Comparison of ENCODE assay signal across 2 fruit fly cellular contexts in genomic region chr3R:14577803-14578493, dm6.
A peak's percentile ranks its signal among the peaks of the same experiment; 100 is the strongest.
TF ChIP-seq lines count a peak whose summit lies in the region.

No protein-coding gene starts in this region.

TF ChIP-seq in whole organism, embryonic, 481 proteins besides CTCF, POLR2A, EP300 and RAD21 (continued from another document):
- TF ChIP-seq fru (optimal IDR thresholded peaks at IDR 0.05; lab: Kevin White, UChicago), result no peak
- peak; percentile 30 for TF ChIP-seq Blimp-1 (GFP tag; optimal IDR thresholded peaks at IDR 0.05; lab: Kevin White, UChicago)
- TF ChIP-seq unpg (GFP tag; optimal IDR thresholded peaks at IDR 0.05; lab: Kevin White, UChicago), result peak; percentile 39
- peak; percentile 18 for TF ChIP-seq odd (GFP tag; optimal IDR thresholded peaks at IDR 0.05; lab: Kevin White, UChicago)
- peak; percentile 51 for TF ChIP-seq phol (tag; optimal IDR thresholded peaks at IDR 0.05; lab: Kevin White, UChicago)
- peak; percentile 44 for TF ChIP-seq CG18262 (tag; optimal IDR thresholded peaks at IDR 0.05; lab: Kevin White, UChicago)
- 0 out of 2 replicates have a peak, but pooled peaks have one; percentile 27 for TF ChIP-seq CG32772 (GFP tag; IDR thresholded peaks at IDR 0.05; lab: Robert Waterston, UW)
- peak; percentile 39; the same call in 1 of the 2 replicates for TF ChIP-seq CG6689 (GFP tag; IDR thresholded peaks at IDR 0.05; lab: Robert Waterston, UW)
- TF ChIP-seq ATbp (GFP tag; optimal IDR thresholded peaks at IDR 0.05; lab: Kevin White, UChicago), result peak; percentile 22
- TF ChIP-seq CG3847 (GFP tag; IDR thresholded peaks at IDR 0.05; lab: Robert Waterston, UW), result 0 out of 2 replicates have a peak, but pooled peaks have one; percentile 6
- no peak for TF ChIP-seq CG32767 (GFP tag; IDR thresholded peaks at IDR 0.05; lab: Robert Waterston, UW)
- 0 out of 3 replicates have a peak, but pooled peaks have one; percentile 26 for TF ChIP-seq ci (GFP tag; IDR thresholded peaks at IDR 0.05; lab: Robert Waterston, UW)
- TF ChIP-seq jigr1 (GFP tag; IDR thresholded peaks at IDR 0.05; lab: Robert Waterston, UW), result 0 out of 3 replicates have a peak, but pooled peaks have one; percentile 42
- TF ChIP-seq CG13775 (GFP tag; optimal IDR thresholded peaks at IDR 0.05; lab: Kevin White, UChicago), result no peak
- no peak for TF ChIP-seq gt (GFP tag; IDR thresholded peaks at IDR 0.05; lab: Robert Waterston, UW)
- 0 out of 3 replicates have a peak, but pooled peaks have one; percentile 17 for TF ChIP-seq tgo (GFP tag; IDR thresholded peaks at IDR 0.05; lab: Robert Waterston, UW)
- peak; percentile 41 for TF ChIP-seq CoRest (tag; optimal IDR thresholded peaks at IDR 0.05; lab: Kevin White, UChicago)
- peak; percentile 14 for TF ChIP-seq CG10979 (tag; optimal IDR thresholded peaks at IDR 0.05; lab: Kevin White, UChicago)
- no peak for TF ChIP-seq ham (GFP tag; IDR thresholded peaks at IDR 0.05; lab: Robert Waterston, UW)
- TF ChIP-seq CG7839 (tag; optimal IDR thresholded peaks at IDR 0.05; lab: Kevin White, UChicago), result peak; percentile 30
- TF ChIP-seq CG17802 (tag; optimal IDR thresholded peaks at IDR 0.05; lab: Kevin White, UChicago), result no peak
- TF ChIP-seq CG4360 (GFP tag; IDR thresholded peaks at IDR 0.05; lab: Robert Waterston, UW), result no peak
- TF ChIP-seq Eip74EF (GFP tag; optimal IDR thresholded peaks at IDR 0.05; lab: Kevin White, UChicago), result peak in 1 of 2 experiments; percentile 18
- no peak for TF ChIP-seq kay (GFP tag; optimal IDR thresholded peaks at IDR 0.05; lab: Kevin White, UChicago)
- peak; percentile 46 for TF ChIP-seq nmo (GFP tag; optimal IDR thresholded peaks at IDR 0.05; lab: Kevin White, UChicago)
- TF ChIP-seq vnd (GFP tag; IDR thresholded peaks at IDR 0.05; lab: Robert Waterston, UW; ENCODE audit: partially characterized antibody), result no peak
- no peak for TF ChIP-seq CG14860 (GFP tag; IDR thresholded peaks at IDR 0.05; lab: Robert Waterston, UW; ENCODE audit: partially characterized antibody)
- TF ChIP-seq mld (GFP tag; IDR thresholded peaks at IDR 0.05; lab: Robert Waterston, UW; ENCODE audit: partially characterized antibody), result 0 out of 3 replicates have a peak, but pooled peaks have one; percentile 34
- no peak for TF ChIP-seq Sin3A (optimal IDR thresholded peaks at IDR 0.05; lab: Kevin White, UChicago)
- peak; percentile 44 for TF ChIP-seq grau (tag; optimal IDR thresholded peaks at IDR 0.05; lab: Kevin White, UChicago)
- peak; percentile 18 for TF ChIP-seq gcm (GFP tag; optimal IDR thresholded peaks at IDR 0.05; lab: Kevin White, UChicago)
- no peak for TF ChIP-seq aop (GFP tag; IDR thresholded peaks at IDR 0.05; lab: Robert Waterston, UW)
- TF ChIP-seq dysf (GFP tag; IDR thresholded peaks at IDR 0.05; lab: Robert Waterston, UW), result 0 out of 3 replicates have a peak, but pooled peaks have one; percentile 31
- peak; percentile 45 for TF ChIP-seq CG11504 (tag; optimal IDR thresholded peaks at IDR 0.05; lab: Kevin White, UChicago)
- no peak for TF ChIP-seq CG16863 (GFP tag; optimal IDR thresholded peaks at IDR 0.05; lab: Kevin White, UChicago)
- TF ChIP-seq CG16779 (GFP tag; IDR thresholded peaks at IDR 0.05; lab: Robert Waterston, UW), result no peak
- peak; percentile 41 for TF ChIP-seq CG17359 (tag; optimal IDR thresholded peaks at IDR 0.05; lab: Kevin White, UChicago)
- TF ChIP-seq CG2712 (tag; optimal IDR thresholded peaks at IDR 0.05; lab: Kevin White, UChicago), result peak; percentile 41
- peak in 1 of 2 experiments; percentile 54 for TF ChIP-seq Dfd (GFP tag; optimal IDR thresholded peaks at IDR 0.05; lab: Kevin White, UChicago)
- TF ChIP-seq toy (GFP tag; IDR thresholded peaks at IDR 0.05; lab: Robert Waterston, UW), result no peak
- TF ChIP-seq CG12391 (tag; optimal IDR thresholded peaks at IDR 0.05; lab: Kevin White, UChicago), result peak; percentile 37
- TF ChIP-seq CG31441 (GFP tag; IDR thresholded peaks at IDR 0.05; lab: Robert Waterston, UW), result peak; percentile 46; the same call in 1 of the 2 replicates
- TF ChIP-seq Ssrp (tag; optimal IDR thresholded peaks at IDR 0.05; lab: Kevin White, UChicago), result peak; percentile 11
- TF ChIP-seq H15 (GFP tag; IDR thresholded peaks at IDR 0.05; lab: Robert Waterston, UW), result 0 out of 3 replicates have a peak, but pooled peaks have one; percentile 9
- peak; percentile 29 for TF ChIP-seq CG15269 (tag; optimal IDR thresholded peaks at IDR 0.05; lab: Kevin White, UChicago)
- TF ChIP-seq Deaf1 (tag; optimal IDR thresholded peaks at IDR 0.05; lab: Kevin White, UChicago), result no peak
- TF ChIP-seq Oli (tag; optimal IDR thresholded peaks at IDR 0.05; lab: Kevin White, UChicago), result peak; percentile 51
- peak; percentile 5 for TF ChIP-seq lab (GFP tag; optimal IDR thresholded peaks at IDR 0.05; lab: Kevin White, UChicago)
- no peak for TF ChIP-seq CG9932 (GFP tag; IDR thresholded peaks at IDR 0.05; lab: Robert Waterston, UW)
- no peak for TF ChIP-seq CG11456 (GFP tag; IDR thresholded peaks at IDR 0.05; lab: Robert Waterston, UW)
- peak; percentile 57 for TF ChIP-seq Sox102F (GFP tag; optimal IDR thresholded peaks at IDR 0.05; lab: Kevin White, UChicago)
- TF ChIP-seq dmrt99B (tag; optimal IDR thresholded peaks at IDR 0.05; lab: Kevin White, UChicago), result peak; percentile 51
- TF ChIP-seq CG8388 (GFP tag; optimal IDR thresholded peaks at IDR 0.05; lab: Kevin White, UChicago), result peak; percentile 10
- no peak for TF ChIP-seq cato (GFP tag; optimal IDR thresholded peaks at IDR 0.05; lab: Kevin White, UChicago; ENCODE audit: borderline replicate concordance)
- TF ChIP-seq Dref (GFP tag; IDR thresholded peaks at IDR 0.05; lab: Robert Waterston, UW), result no peak
- TF ChIP-seq CG17361 (GFP tag; IDR thresholded peaks at IDR 0.05; lab: Robert Waterston, UW), result peak; percentile 47; the same call in 2 of the 3 replicates
- TF ChIP-seq wdn (GFP tag; IDR thresholded peaks at IDR 0.05; lab: Robert Waterston, UW), result no peak
- no peak for TF ChIP-seq emc (GFP tag; optimal IDR thresholded peaks at IDR 0.05; lab: Kevin White, UChicago)
TF ChIP-seq in whole organism, embryonic: peak in this region for 52.

TF ChIP-seq in whole organism, prepupa, 60 proteins besides CTCF, POLR2A, EP300 and RAD21 (continued from another document):
- TF ChIP-seq lz (GFP tag; optimal IDR thresholded peaks at IDR 0.05; lab: Kevin White, UChicago) (peak; percentile 30), CG6854 (GFP tag; optimal IDR thresholded peaks at IDR 0.05; lab: Kevin White, UChicago) (no peak), fd85E (GFP tag; optimal IDR thresholded peaks at IDR 0.05; lab: Kevin White, UChicago) (no peak), Sox14 (GFP tag; optimal IDR thresholded peaks at IDR 0.05; lab: Kevin White, UChicago) (peak; percentile 11), Ets96B (tag; optimal IDR thresholded peaks at IDR 0.05; lab: Kevin White, UChicago) (peak; percentile 37), CG1621 (tag; optimal IDR thresholded peaks at IDR 0.05; lab: Kevin White, UChicago) (no peak), vri (GFP tag; optimal IDR thresholded peaks at IDR 0.05; lab: Kevin White, UChicago) (no peak), CG9139 (GFP tag; optimal IDR thresholded peaks at IDR 0.05; lab: Kevin White, UChicago) (no peak), CG15336 (GFP tag; IDR thresholded peaks at IDR 0.05; lab: Robert Waterston, UW) (peak; percentile 42; the same call in 1 of the 2 replicates), CG34406 (GFP tag; optimal IDR thresholded peaks at IDR 0.05; lab: Kevin White, UChicago) (peak; percentile 39), CG32006 (GFP tag; optimal IDR thresholded peaks at IDR 0.05; lab: Kevin White, UChicago) (peak; percentile 46), CG6792 (GFP tag; optimal IDR thresholded peaks at IDR 0.05; lab: Kevin White, UChicago) (no peak), pdm3 (GFP tag; optimal IDR thresholded peaks at IDR 0.05; lab: Kevin White, UChicago) (peak; percentile 41), CG6808 (GFP tag; optimal IDR thresholded peaks at IDR 0.05; lab: Kevin White, UChicago) (no peak), Hr38 (GFP tag; optimal IDR thresholded peaks at IDR 0.05; lab: Kevin White, UChicago) (no peak), achi (GFP tag; optimal IDR thresholded peaks at IDR 0.05; lab: Kevin White, UChicago) (peak; percentile 26), Eip78C (GFP tag; lab: Kevin White, UChicago) (peak; percentile 77), CG3032 (tag; optimal IDR thresholded peaks at IDR 0.05; lab: Kevin White, UChicago) (peak; percentile 48), CG4318 (GFP tag; optimal IDR thresholded peaks at IDR 0.05; lab: Kevin White, UChicago) (no peak), esn (GFP tag; optimal IDR thresholded peaks at IDR 0.05; lab: Kevin White, UChicago) (peak; percentile 29), CG16779 (tag; optimal IDR thresholded peaks at IDR 0.05; lab: Kevin White, UChicago) (no peak), CG8319 (GFP tag; optimal IDR thresholded peaks at IDR 0.05; lab: Kevin White, UChicago) (no peak), CG11762 (GFP tag; optimal IDR thresholded peaks at IDR 0.05; lab: Kevin White, UChicago; ENCODE audit: insufficient read depth) (no peak), dac (GFP tag; optimal IDR thresholded peaks at IDR 0.05; lab: Kevin White, UChicago) (no peak), spab (GFP tag; optimal IDR thresholded peaks at IDR 0.05; lab: Kevin White, UChicago) (no peak), OdsH (GFP tag; optimal IDR thresholded peaks at IDR 0.05; lab: Kevin White, UChicago) (peak; percentile 35), topi (GFP tag; optimal IDR thresholded peaks at IDR 0.05; lab: Kevin White, UChicago) (peak; percentile 35), Eip93F (GFP tag; optimal IDR thresholded peaks at IDR 0.05; lab: Kevin White, UChicago) (no peak), CG8632 (GFP tag; optimal IDR thresholded peaks at IDR 0.05; lab: Kevin White, UChicago) (no peak), Gug (GFP tag; IDR thresholded peaks at IDR 0.05; lab: Robert Waterston, UW) (no peak), fd59A (GFP tag; optimal IDR thresholded peaks at IDR 0.05; lab: Kevin White, UChicago) (no peak), Met (GFP tag; optimal IDR thresholded peaks at IDR 0.05; lab: Kevin White, UChicago) (peak; percentile 37), svp (GFP tag; lab: Kevin White, UChicago) (peak; percentile 72), CG11902 (GFP tag; optimal IDR thresholded peaks at IDR 0.05; lab: Kevin White, UChicago) (no peak), Lpt (GFP tag; optimal IDR thresholded peaks at IDR 0.05; lab: Kevin White, UChicago) (no peak), CG8119 (GFP tag; IDR thresholded peaks at IDR 0.05; lab: Robert Waterston, UW) (no peak)
